Worm (Caenorhabditis elegans): ENCODE data around the gene C16C8.11.

The C16C8.11 gene

ce11 chrII:3428158-3428704 lies 25.3 kb upstream of the C16C8.11 start (continued):
- peak; percentile 16 for TF ChIP-seq nhr-71 (tag; optimal IDR thresholded peaks at IDR 0.05)
- TF ChIP-seq efl-1 (optimal IDR thresholded peaks at IDR 0.05), result peak; percentile 17 to 38
- no peak for TF ChIP-seq efl-1 (GFP tag; optimal IDR thresholded peaks at IDR 0.05 in 1 of 2)
- TF ChIP-seq fkh-8 (tag; optimal IDR thresholded peaks at IDR 0.05), result peak; percentile 62
- peak in 1 of 2 experiments; percentile 39 for TF ChIP-seq lsy-2 (tag; optimal IDR thresholded peaks at IDR 0.05)
- no peak for TF ChIP-seq pqm-1 (tag; optimal IDR thresholded peaks at IDR 0.05)
- no peak for TF ChIP-seq egl-27 (tag; optimal IDR thresholded peaks at IDR 0.05)
- TF ChIP-seq ama-1 (optimal IDR thresholded peaks at IDR 0.05), result no peak
- TF ChIP-seq nhr-47 (tag; optimal IDR thresholded peaks at IDR 0.05), result peak; percentile 48
- no peak for TF ChIP-seq unc-62 (GFP tag; optimal IDR thresholded peaks at IDR 0.05)
- no peak for TF ChIP-seq elt-3 (tag; optimal IDR thresholded peaks at IDR 0.05)
- no peak for TF ChIP-seq dsc-1 (tag; optimal IDR thresholded peaks at IDR 0.05)
- no peak for TF ChIP-seq aly-2 (tag; optimal IDR thresholded peaks at IDR 0.05)
- no peak for TF ChIP-seq snpc-4 (tag; optimal IDR thresholded peaks at IDR 0.05)
- peak; percentile 49 for TF ChIP-seq ces-1 (GFP tag; optimal IDR thresholded peaks at IDR 0.05)
- TF ChIP-seq vab-15 (tag; optimal IDR thresholded peaks at IDR 0.05), result no peak
- no peak for TF ChIP-seq ceh-88 (GFP tag; IDR thresholded peaks at IDR 0.05)
- no peak for TF ChIP-seq ets-5 (GFP tag; IDR thresholded peaks at IDR 0.05)
- no peak for TF ChIP-seq C04F5.9 (tag; optimal IDR thresholded peaks at IDR 0.05)
- TF ChIP-seq C34B4.2 (tag; optimal IDR thresholded peaks at IDR 0.05), result no peak
- TF ChIP-seq C16A3.4 (tag; optimal IDR thresholded peaks at IDR 0.05), result no peak
- no peak for TF ChIP-seq lin-39 (tag; optimal IDR thresholded peaks at IDR 0.05)
- no peak for TF ChIP-seq nhr-11 (tag; optimal IDR thresholded peaks at IDR 0.05)
- TF ChIP-seq unc-98 (GFP tag; IDR thresholded peaks at IDR 0.05), result no peak
- peak; percentile 88 for TF ChIP-seq lin-14 (GFP tag; optimal IDR thresholded peaks at IDR 0.05)
- TF ChIP-seq lir-3 (tag; optimal IDR thresholded peaks at IDR 0.05; ENCODE audit: poor library complexity), result no peak
- TF ChIP-seq rnt-1 (tag; optimal IDR thresholded peaks at IDR 0.05), result no peak
- no peak for TF ChIP-seq elt-2 (tag; optimal IDR thresholded peaks at IDR 0.05)
- no peak for TF ChIP-seq F16B12.6 (tag; optimal IDR thresholded peaks at IDR 0.05)
- no peak for TF ChIP-seq fkh-4 (tag; optimal IDR thresholded peaks at IDR 0.05; ENCODE audit: borderline replicate concordance)
- TF ChIP-seq nhr-85 (tag), result no peak
- TF ChIP-seq sptf-1 (tag; optimal IDR thresholded peaks at IDR 0.05), result no peak
- no peak for TF ChIP-seq sup-37 (GFP tag; optimal IDR thresholded peaks at IDR 0.05)
- TF ChIP-seq fkh-10 (GFP tag; optimal IDR thresholded peaks at IDR 0.05), result peak; percentile 48
- TF ChIP-seq hlh-4 (tag; optimal IDR thresholded peaks at IDR 0.05), result no peak
- TF ChIP-seq nhr-20 (tag; optimal IDR thresholded peaks at IDR 0.05), result no peak
- no peak for TF ChIP-seq ceh-90 (tag; optimal IDR thresholded peaks at IDR 0.05)
- no peak for TF ChIP-seq nhr-12 (tag; optimal IDR thresholded peaks at IDR 0.05)
- TF ChIP-seq blmp-1 (tag; optimal IDR thresholded peaks at IDR 0.05), result no peak
- TF ChIP-seq tlp-1 (tag; optimal IDR thresholded peaks at IDR 0.05), result no peak
- TF ChIP-seq Y116A8C.19 (tag; optimal IDR thresholded peaks at IDR 0.05; ENCODE audit: borderline replicate concordance), result no peak
- TF ChIP-seq irx-1 (tag; optimal IDR thresholded peaks at IDR 0.05), result no peak
- no peak for TF ChIP-seq fos-1 (tag; optimal IDR thresholded peaks at IDR 0.05)
- no peak for TF ChIP-seq pax-3 (tag; optimal IDR thresholded peaks at IDR 0.05)
- TF ChIP-seq isw-1 (GFP tag; IDR thresholded peaks at IDR 0.05), result peak; percentile 47
- TF ChIP-seq snu-23 (GFP tag; optimal IDR thresholded peaks at IDR 0.05), result no peak
- peak in 1 of 3 experiments; percentile 46 for TF ChIP-seq ceh-82 (tag; optimal IDR thresholded peaks at IDR 0.05)
- TF ChIP-seq zag-1 (tag; optimal IDR thresholded peaks at IDR 0.05), result no peak
- TF ChIP-seq mef-2 (tag; optimal IDR thresholded peaks at IDR 0.05), result no peak
- no peak for TF ChIP-seq lin-15B (tag; optimal IDR thresholded peaks at IDR 0.05)
- TF ChIP-seq grh-1 (GFP tag; IDR thresholded peaks at IDR 0.05), result no peak
- no peak for TF ChIP-seq nhr-84 (tag; optimal IDR thresholded peaks at IDR 0.05)
- no peak for TF ChIP-seq nhr-19 (GFP tag; conservative IDR thresholded peaks at IDR 0.05)
- TF ChIP-seq nhr-77 (tag; optimal IDR thresholded peaks at IDR 0.05), result no peak
- peak; percentile 17 for TF ChIP-seq mep-1 (tag; optimal IDR thresholded peaks at IDR 0.05)

Measured in whole organism, L1 larva.